Worm (Caenorhabditis elegans) whole organism, midembryonic: Measurements from ENCODE around the gene C28D4.7.

Source experiments
- T22C8.4 ChIP-seq: fragments of 200-800 bp; sonication (Bioruptor generic); IDR thresholded peaks from 2 replicates; pipeline ENCODE4 v1.3.6; 2022; ENCODE audit warnings: missing genetic modification characterization, missing compliant biosample characterization
- cog-1 ChIP-seq: sonication (generic microtip); optimal IDR thresholded peaks from 2 replicates; lab custom pipeline; 2016; ENCODE audit warnings: missing genetic modification characterization, missing compliant biosample characterization
- flt-1 ChIP-seq: fragments of 200-800 bp; sonication (Bioruptor generic); IDR thresholded peaks from 2 replicates; pipeline ENCODE4 v1.3.6; 2022; ENCODE audit warnings: missing genetic modification characterization, missing compliant biosample characterization
- klf-2 ChIP-seq: fragments of 200-800 bp; sonication (Bioruptor generic); conservative IDR thresholded peaks from 2 replicates; pipeline ENCODE4 v1.3.6; 2022; ENCODE audit warnings: missing genetic modification reagents, missing genetic modification characterization, missing compliant biosample characterization
- med-1 ChIP-seq: sonication (generic microtip); optimal IDR thresholded peaks from 2 replicates; lab custom pipeline; 2017; ENCODE audit warnings: missing genetic modification characterization, mild to moderate bottlenecking, missing compliant biosample characterization, antibody characterized with exemption, missing genetic modification reagents; ENCODE audit not compliant: insufficient read depth
- tab-1 ChIP-seq: fragments of 200-800 bp; sonication (Bioruptor generic); IDR thresholded peaks from 2 replicates; pipeline ENCODE4 v1.3.6; 2022; ENCODE audit warnings: missing genetic modification characterization, missing compliant biosample characterization
- ztf-29 ChIP-seq: fragments of 200-800 bp; sonication (Bioruptor generic); IDR thresholded peaks from 2 replicates; pipeline ENCODE4 v1.3.6; 2022; ENCODE audit warnings: missing genetic modification reagents, missing genetic modification characterization, missing compliant biosample characterization

DNA sequence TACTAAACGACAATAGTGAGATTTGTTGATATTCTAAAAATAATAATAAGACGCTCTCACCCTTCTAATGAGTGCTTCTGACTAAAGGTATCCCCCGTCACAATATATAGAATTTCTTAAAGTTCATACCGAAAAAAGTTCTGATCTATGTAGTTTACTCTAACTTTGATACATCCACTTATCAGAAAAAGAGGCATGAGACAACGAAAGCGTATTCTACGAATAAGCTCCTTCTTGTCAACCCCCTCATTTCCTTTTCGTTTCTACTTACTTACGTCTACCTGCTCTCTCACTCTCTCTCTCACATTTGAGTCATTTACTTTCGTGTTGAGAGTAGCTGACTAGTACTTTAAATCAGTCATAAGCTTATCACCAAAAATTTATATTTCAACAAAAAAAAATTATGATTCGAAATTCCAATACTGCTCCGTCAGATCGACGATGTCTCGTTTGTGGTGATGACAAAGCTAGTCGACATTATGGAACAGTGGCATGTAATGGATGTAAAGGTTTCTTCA is 17.4 kb downstream of the C28D4.7 start:
- TF ChIP-seq cog-1 (tag; lab: Kevin White, UChicago) (no peak), tab-1 (no peak), T22C8.4 (GFP tag; lab: Robert Waterston, UW) (no peak), med-1 (GFP tag; lab: Kevin White, UChicago) (no peak), flt-1 (GFP tag; lab: Robert Waterston, UW) (no peak), ztf-29 (GFP tag; lab: Robert Waterston, UW) (no peak), klf-2 (GFP tag; lab: Robert Waterston, UW) (no peak)
